Worm (Caenorhabditis elegans): ENCODE measurements around the gene fln-2.
A peak's percentile ranks its signal among the peaks of the same experiment; 100 is the strongest.

Gene fln-2

DNA sequence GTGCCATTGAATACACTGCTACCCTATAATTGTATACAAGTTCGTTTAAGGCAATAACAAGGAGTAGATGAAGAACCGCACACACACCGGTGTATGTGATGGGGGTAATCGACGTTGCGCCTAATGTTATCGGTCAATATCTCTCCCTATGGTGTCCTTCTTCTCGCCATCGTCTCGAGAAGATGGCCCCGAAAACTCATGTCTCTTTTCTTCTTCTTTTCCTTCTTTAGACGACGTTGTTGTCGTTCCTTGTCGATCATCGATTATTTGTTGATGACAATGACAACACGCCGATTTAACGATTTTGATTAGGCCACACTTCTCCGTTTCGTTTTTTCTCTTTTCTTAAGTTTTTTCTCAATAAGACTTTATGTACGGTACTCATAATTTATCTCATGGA lies 11.6 kb downstream of the fln-2 start (continued):
- TF ChIP-seq lin-13 (GFP tag; optimal IDR thresholded peaks at IDR 0.05) (no peak), lir-3 (tag; optimal IDR thresholded peaks at IDR 0.05; ENCODE audit: poor library complexity) (no peak), hlh-17 (GFP tag; optimal IDR thresholded peaks at IDR 0.05; ENCODE audit: borderline replicate concordance) (no peak), ceh-88 (GFP tag; IDR thresholded peaks at IDR 0.05) (no peak), fkh-8 (tag; optimal IDR thresholded peaks at IDR 0.05) (no peak), vab-15 (tag; optimal IDR thresholded peaks at IDR 0.05) (no peak), elt-2 (tag; optimal IDR thresholded peaks at IDR 0.05) (no peak), nhr-28 (tag; optimal IDR thresholded peaks at IDR 0.05) (no peak), efl-3 (GFP tag; optimal IDR thresholded peaks at IDR 0.05) (no peak), nhr-84 (tag; optimal IDR thresholded peaks at IDR 0.05) (no peak), nhr-47 (tag; optimal IDR thresholded peaks at IDR 0.05) (peak; percentile 9), mdl-1 (tag; optimal IDR thresholded peaks at IDR 0.05) (no peak)

- peak; percentile 43 for TF ChIP-seq nhr-77 (tag; optimal IDR thresholded peaks at IDR 0.05)
- peak; percentile 39 for TF ChIP-seq tbx-2 (tag; optimal IDR thresholded peaks at IDR 0.05)
- peak; percentile 12 for TF ChIP-seq lin-14 (GFP tag; optimal IDR thresholded peaks at IDR 0.05)
- no peak for TF ChIP-seq fos-1 (tag; optimal IDR thresholded peaks at IDR 0.05)
- TF ChIP-seq hlh-4 (tag; optimal IDR thresholded peaks at IDR 0.05) = no peak
- no peak for TF ChIP-seq hlh-17 (GFP tag; optimal IDR thresholded peaks at IDR 0.05; ENCODE audit: borderline replicate concordance)
- TF ChIP-seq nhr-28 (tag; optimal IDR thresholded peaks at IDR 0.05) = no peak
- TF ChIP-seq ceh-90 (tag; optimal IDR thresholded peaks at IDR 0.05) = no peak
- peak; percentile 10 for TF ChIP-seq nhr-20 (tag; optimal IDR thresholded peaks at IDR 0.05)
- no peak for TF ChIP-seq pag-3 (tag; optimal IDR thresholded peaks at IDR 0.05; ENCODE audit: borderline replicate concordance, insufficient read depth)
- TF ChIP-seq ceh-88 (GFP tag; IDR thresholded peaks at IDR 0.05) = no peak
- no peak for TF ChIP-seq efl-1 (optimal IDR thresholded peaks at IDR 0.05)
- peak in 1 of 2 experiments; percentile 35 for TF ChIP-seq efl-1 (GFP tag; optimal IDR thresholded peaks at IDR 0.05 in 1 of 2)
Observed at ce11 chrX:9410747-9411146, 13.2 kb downstream of the fln-2 start.

DNA sequence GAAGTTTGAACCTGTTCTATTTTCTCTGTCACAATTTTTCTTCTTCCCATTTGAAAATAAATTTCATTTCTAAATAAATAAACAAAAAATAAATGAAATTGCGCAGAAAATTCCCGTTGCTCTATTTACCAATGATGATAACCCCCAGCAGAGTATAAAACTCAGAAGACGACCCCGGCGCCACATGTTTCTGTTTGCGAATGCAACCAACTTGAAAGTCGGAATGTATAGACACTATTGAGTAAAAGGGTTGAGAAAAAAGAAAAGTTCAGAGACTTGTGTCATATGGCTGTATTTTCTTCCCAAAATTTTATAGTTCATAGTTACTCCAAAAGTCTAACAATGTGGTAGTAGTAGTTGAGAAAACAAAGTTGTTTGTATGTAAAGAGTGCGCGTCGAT lies 14.2 kb downstream of the fln-2 start:
- TF ChIP-seq nhr-12 (tag; optimal IDR thresholded peaks at IDR 0.05) (no peak), lin-14 (GFP tag; optimal IDR thresholded peaks at IDR 0.05) (peak; percentile 38), unc-62 (GFP tag; optimal IDR thresholded peaks at IDR 0.05) (no peak), C16A3.4 (tag; optimal IDR thresholded peaks at IDR 0.05) (no peak), unc-30 (tag; optimal IDR thresholded peaks at IDR 0.05) (no peak), rnt-1 (tag; optimal IDR thresholded peaks at IDR 0.05) (no peak), nhr-76 (tag; optimal IDR thresholded peaks at IDR 0.05) (no peak), ceh-82 (tag; optimal IDR thresholded peaks at IDR 0.05) (no peak), unc-98 (GFP tag; IDR thresholded peaks at IDR 0.05) (no peak), nhr-90 (tag; optimal IDR thresholded peaks at IDR 0.05; ENCODE audit: poor library complexity) (no peak), skn-1 (tag; optimal IDR thresholded peaks at IDR 0.05) (peak; percentile 1), pax-3 (tag; optimal IDR thresholded peaks at IDR 0.05) (no peak), nhr-19 (GFP tag; conservative IDR thresholded peaks at IDR 0.05) (no peak; the same call in 1 of the 2 replicates), sup-37 (GFP tag; optimal IDR thresholded peaks at IDR 0.05) (no peak), mef-2 (tag; optimal IDR thresholded peaks at IDR 0.05) (no peak), fkh-8 (tag; optimal IDR thresholded peaks at IDR 0.05) (no peak), snu-23 (GFP tag; optimal IDR thresholded peaks at IDR 0.05) (no peak), nhr-237 (tag; optimal IDR thresholded peaks at IDR 0.05) (no peak), aly-2 (tag; optimal IDR thresholded peaks at IDR 0.05) (no peak), dsc-1 (tag; optimal IDR thresholded peaks at IDR 0.05) (peak; percentile 35), nhr-77 (tag; optimal IDR thresholded peaks at IDR 0.05) (peak; percentile 20)
